Worm (Caenorhabditis elegans): ENCODE measurements around the gene cpf-2.

Gene cpf-2

ce11 chrIII:13276958-13277357 is 8.3 kb upstream of the cpf-2 start, which contains the start of gene unc-64:
TSS of gene unc-64 (plus strand) at chrIII:13277258.
- TF ChIP-seq nhr-80 (tag; optimal IDR thresholded peaks at IDR 0.05) (no peak), ztf-25 (GFP tag; IDR thresholded peaks at IDR 0.05) (no peak), unc-130 (GFP tag; optimal IDR thresholded peaks at IDR 0.05) (no peak), F55B11.4 (tag; optimal IDR thresholded peaks at IDR 0.05; ENCODE audit: borderline replicate concordance, insufficient read depth) (no peak), ekl-4 (GFP tag; IDR thresholded peaks at IDR 0.05) (no peak), snpc-1.1 (tag; optimal IDR thresholded peaks at IDR 0.05; ENCODE audit: insufficient read depth) (no peak), Y79H2A.3 (GFP tag; conservative IDR thresholded peaks at IDR 0.05) (no peak), zim-3 (tag; optimal IDR thresholded peaks at IDR 0.05) (no peak), F57C9.4 (tag; optimal IDR thresholded peaks at IDR 0.05) (no peak), F22D6.2 (tag; optimal IDR thresholded peaks at IDR 0.05) (no peak), Y53F4B.3 (GFP tag; IDR thresholded peaks at IDR 0.05) (no peak), mxl-1 (tag; optimal IDR thresholded peaks at IDR 0.05) (no peak), B0035.1 (tag; optimal IDR thresholded peaks at IDR 0.05) (no peak)

ce11 chrIII:13275784-13276183 is 7.1 kb upstream of the cpf-2 start:
- no peak; the same call in 1 of the 2 replicates for TF ChIP-seq B0336.3 (GFP tag; IDR thresholded peaks at IDR 0.05)
- peak; percentile 2 for TF ChIP-seq chd-7 (tag; optimal IDR thresholded peaks at IDR 0.05)
- TF ChIP-seq ceh-27 (GFP tag; optimal IDR thresholded peaks at IDR 0.05), result peak; percentile 61
- TF ChIP-seq let-526 (GFP tag; IDR thresholded peaks at IDR 0.05), result no peak
- no peak for TF ChIP-seq efl-1 (GFP tag; optimal IDR thresholded peaks at IDR 0.05)
- TF ChIP-seq nhr-80 (tag; optimal IDR thresholded peaks at IDR 0.05), result peak; percentile 37
- no peak for TF ChIP-seq ccch-3 (GFP tag; optimal IDR thresholded peaks at IDR 0.05)
- no peak for TF ChIP-seq C06A6.2 (GFP tag; conservative IDR thresholded peaks at IDR 0.05)
- 0 out of 2 replicates have a peak, but pooled peaks have one; percentile 49 for TF ChIP-seq ekl-4 (GFP tag; IDR thresholded peaks at IDR 0.05)
- TF ChIP-seq nfyb-1 (GFP tag; IDR thresholded peaks at IDR 0.05), result peak; percentile 21; the same call in 1 of the 2 replicates
- TF ChIP-seq F57C9.4 (tag; optimal IDR thresholded peaks at IDR 0.05), result no peak
- no peak for TF ChIP-seq Y67H2A.10 (GFP tag; conservative IDR thresholded peaks at IDR 0.05)
- TF ChIP-seq egrh-3 (GFP tag; IDR thresholded peaks at IDR 0.05), result peak; percentile 53
- TF ChIP-seq atf-7 (tag; optimal IDR thresholded peaks at IDR 0.05), result peak; percentile 27
- no peak for TF ChIP-seq hlh-12 (tag; optimal IDR thresholded peaks at IDR 0.05)
- TF ChIP-seq attf-5 (GFP tag; optimal IDR thresholded peaks at IDR 0.05), result peak; percentile 62
- peak; percentile 68 for TF ChIP-seq K12H6.12 (tag; optimal IDR thresholded peaks at IDR 0.05)
- TF ChIP-seq aptf-3 (GFP tag; IDR thresholded peaks at IDR 0.05), result no peak
- no peak for TF ChIP-seq F23B12.7 (tag; optimal IDR thresholded peaks at IDR 0.05; ENCODE audit: insufficient read depth)
- TF ChIP-seq tbp1 (GFP tag; optimal IDR thresholded peaks at IDR 0.05), result peak; percentile 2
- TF ChIP-seq madf-8 (GFP tag; conservative IDR thresholded peaks at IDR 0.05), result no peak
- TF ChIP-seq cebp-1 (GFP tag; IDR thresholded peaks at IDR 0.05), result no peak
- TF ChIP-seq cebp-1 (tag; optimal IDR thresholded peaks at IDR 0.05), result peak; percentile 70
- TF ChIP-seq bed-1 (GFP tag; IDR thresholded peaks at IDR 0.05), result no peak
- peak; percentile 67; the same call in 1 of the 2 replicates for TF ChIP-seq hmg-1.2 (GFP tag; IDR thresholded peaks at IDR 0.05)
- peak; percentile 8 for TF ChIP-seq madf-10 (tag; optimal IDR thresholded peaks at IDR 0.05)
- TF ChIP-seq lin-26 (GFP tag; IDR thresholded peaks at IDR 0.05), result 0 out of 2 replicates have a peak, but pooled peaks have one; percentile 29
- no peak for TF ChIP-seq T26A5.8 (tag; optimal IDR thresholded peaks at IDR 0.05)
- TF ChIP-seq ztf-28 (GFP tag; IDR thresholded peaks at IDR 0.05), result no peak
- peak; percentile 62 for TF ChIP-seq lin-40 (tag; optimal IDR thresholded peaks at IDR 0.05)
- TF ChIP-seq T07F8.4 (tag; optimal IDR thresholded peaks at IDR 0.05), result no peak
- TF ChIP-seq zfh-2 (GFP tag; conservative IDR thresholded peaks at IDR 0.05), result peak; percentile 94
- no peak for TF ChIP-seq hlh-26 (GFP tag; conservative IDR thresholded peaks at IDR 0.05)
- peak in 1 of 3 experiments; percentile 58 for TF ChIP-seq lin-35 (GFP tag; optimal IDR thresholded peaks at IDR 0.05)
- no peak for TF ChIP-seq sdz-38 (tag; optimal IDR thresholded peaks at IDR 0.05)
- no peak for TF ChIP-seq mel-28 (tag; optimal IDR thresholded peaks at IDR 0.05; ENCODE audit: borderline replicate concordance)
- peak; percentile 48 for TF ChIP-seq mcd-1 (GFP tag; IDR thresholded peaks at IDR 0.05)
- TF ChIP-seq ceh-100 (GFP tag; IDR thresholded peaks at IDR 0.05), result 0 out of 2 replicates have a peak, but pooled peaks have one; percentile 9

Measured in whole organism, young adult.